Worm (Caenorhabditis elegans): ENCODE measurements around the gene ora-1.
A peak's percentile ranks its signal among the peaks of the same experiment; 100 is the strongest.

ora-1 gene

DNA sequence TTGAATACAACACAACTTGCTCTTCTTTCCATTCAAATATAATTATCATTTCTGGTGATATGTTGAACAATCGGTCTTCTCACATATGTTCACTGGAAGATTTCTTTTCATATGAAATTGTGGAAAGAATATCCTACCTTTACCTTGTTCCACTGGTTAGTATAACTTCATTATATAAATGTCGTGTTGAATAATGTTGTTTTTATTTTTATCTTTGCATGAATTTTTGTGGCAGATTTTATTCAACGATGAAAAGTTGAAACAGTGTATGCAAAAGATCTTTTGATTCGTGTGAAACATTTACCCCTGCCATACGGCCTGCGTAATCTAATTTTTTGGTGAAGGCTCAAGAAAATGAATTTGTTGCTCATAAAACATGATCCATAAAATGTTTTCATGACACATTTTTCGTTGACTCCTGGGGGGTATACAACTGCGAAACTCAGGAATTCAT lies 15.8 kb upstream of the ora-1 start (continued):
- TF ChIP-seq F10E7.11 (tag; optimal IDR thresholded peaks at IDR 0.05) (peak; percentile 65), Y53F4B.3 (GFP tag; IDR thresholded peaks at IDR 0.05) (no peak), F52B5.7 (tag; optimal IDR thresholded peaks at IDR 0.05) (peak; percentile 35), rcor-1 (GFP tag; IDR thresholded peaks at IDR 0.05) (0 out of 2 replicates have a peak, but pooled peaks have one; percentile 11), ztf-22 (GFP tag; optimal IDR thresholded peaks at IDR 0.05) (no peak), mel-28 (tag; optimal IDR thresholded peaks at IDR 0.05; ENCODE audit: borderline replicate concordance) (no peak), nfya-1 (tag; optimal IDR thresholded peaks at IDR 0.05; ENCODE audit: borderline replicate concordance, insufficient read depth) (no peak), zfh-2 (GFP tag; conservative IDR thresholded peaks at IDR 0.05) (no peak), ceh-79 (tag; optimal IDR thresholded peaks at IDR 0.05) (peak; percentile 50), tbp1 (GFP tag; optimal IDR thresholded peaks at IDR 0.05) (peak; percentile 61), chd-7 (tag; optimal IDR thresholded peaks at IDR 0.05) (peak; percentile 88), nhr-27 (tag; optimal IDR thresholded peaks at IDR 0.05) (peak; percentile 83), him-1 (tag; optimal IDR thresholded peaks at IDR 0.05) (peak; percentile 52), repo-1 (tag; optimal IDR thresholded peaks at IDR 0.05) (peak; percentile 68), nhr-179 (tag; optimal IDR thresholded peaks at IDR 0.05) (no peak), aptf-2 (GFP tag; conservative IDR thresholded peaks at IDR 0.05) (no peak), unc-130 (GFP tag; optimal IDR thresholded peaks at IDR 0.05) (peak; percentile 52), aptf-3 (GFP tag; IDR thresholded peaks at IDR 0.05) (no peak), D2030.7 (GFP tag; IDR thresholded peaks at IDR 0.05) (no peak), mes-4 (tag; optimal IDR thresholded peaks at IDR 0.05) (peak; percentile 44), sdz-38 (tag; optimal IDR thresholded peaks at IDR 0.05) (no peak), gei-17 (GFP tag; optimal IDR thresholded peaks at IDR 0.05) (no peak), ztf-18 (tag; optimal IDR thresholded peaks at IDR 0.05) (peak; percentile 47), K12H6.12 (tag; optimal IDR thresholded peaks at IDR 0.05) (no peak), F57C9.4 (tag; optimal IDR thresholded peaks at IDR 0.05) (peak; percentile 78), attf-5 (GFP tag; optimal IDR thresholded peaks at IDR 0.05) (no peak), dpff-1 (tag; optimal IDR thresholded peaks at IDR 0.05) (peak; percentile 79), F55B11.4 (tag; optimal IDR thresholded peaks at IDR 0.05; ENCODE audit: borderline replicate concordance, insufficient read depth) (no peak), ztf-3 (GFP tag; optimal IDR thresholded peaks at IDR 0.05) (no peak), Y56A3A.18 (GFP tag; IDR thresholded peaks at IDR 0.05) (no peak), hmg-20 (GFP tag; IDR thresholded peaks at IDR 0.05) (no peak), nhr-120 (GFP tag; IDR thresholded peaks at IDR 0.05) (no peak), bed-2 (GFP tag; IDR thresholded peaks at IDR 0.05) (no peak), ets-4 (GFP tag; optimal IDR thresholded peaks at IDR 0.05) (no peak), F23B12.7 (tag; optimal IDR thresholded peaks at IDR 0.05; ENCODE audit: insufficient read depth) (no peak), ceh-27 (GFP tag; optimal IDR thresholded peaks at IDR 0.05) (no peak), pbrm-1 (GFP tag; IDR thresholded peaks at IDR 0.05) (peak; percentile 24; the same call in 1 of the 2 replicates), T26A5.8 (tag; optimal IDR thresholded peaks at IDR 0.05) (peak; percentile 72), lin-40 (tag; optimal IDR thresholded peaks at IDR 0.05) (no peak), lag-1 (GFP tag; IDR thresholded peaks at IDR 0.05) (no peak), athp-1 (tag; optimal IDR thresholded peaks at IDR 0.05) (peak; percentile 65), ama-1 (optimal IDR thresholded peaks at IDR 0.05) (no peak), ama-1 (GFP tag; optimal IDR thresholded peaks at IDR 0.05) (no peak), nfya-2 (GFP tag; IDR thresholded peaks at IDR 0.05) (0 out of 2 replicates have a peak, but pooled peaks have one; percentile 21), ztf-25 (GFP tag; IDR thresholded peaks at IDR 0.05) (no peak), unc-62 (GFP tag; optimal IDR thresholded peaks at IDR 0.05) (no peak), rpc-1 (optimal IDR thresholded peaks at IDR 0.05) (no peak), rpc-1 (tag; optimal IDR thresholded peaks at IDR 0.05) (peak; percentile 4), atf-7 (tag; optimal IDR thresholded peaks at IDR 0.05) (peak; percentile 22), xnd-1 (tag; optimal IDR thresholded peaks at IDR 0.05) (peak; percentile 53), nhr-90 (tag; optimal IDR thresholded peaks at IDR 0.05) (no peak)
